4 worm cellular contexts compared by ENCODE assay signal in the genomic region with DNA sequence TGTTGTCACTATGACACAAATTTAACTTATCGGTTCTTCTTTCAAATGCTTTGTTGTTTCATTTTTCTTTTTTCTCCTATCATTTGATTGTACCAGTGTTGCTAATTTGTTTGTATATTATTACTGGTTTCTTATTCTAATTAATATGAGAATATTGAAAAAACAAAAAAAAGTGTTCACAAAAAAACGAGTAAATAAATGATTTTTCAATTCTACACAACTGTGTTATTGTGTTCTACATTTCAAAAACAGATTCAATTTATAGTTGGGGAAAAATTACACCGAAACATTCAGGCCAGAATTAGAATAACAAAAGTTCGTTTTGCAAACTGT.
A peak's percentile ranks its signal among the peaks of the same experiment; 100 is the strongest.
TF ChIP-seq lines count a peak whose summit lies in the region.

No protein-coding gene starts in this region.

TF ChIP-seq in whole organism, L1 larva, 84 proteins besides CTCF, POLR2A, EP300 and RAD21:
- TF ChIP-seq efl-1 (optimal IDR thresholded peaks at IDR 0.05; lab: Kevin White, UChicago) (no peak), efl-1 (GFP tag; optimal IDR thresholded peaks at IDR 0.05 in 1 of 2; lab: Kevin White, UChicago) (no peak), lsy-2 (tag; optimal IDR thresholded peaks at IDR 0.05; lab: Kevin White, UChicago) (peak in 1 of 2 experiments; percentile 37), mep-1 (tag; optimal IDR thresholded peaks at IDR 0.05; lab: Kevin White, UChicago) (peak; percentile 36), snu-23 (GFP tag; optimal IDR thresholded peaks at IDR 0.05; lab: Kevin White, UChicago) (peak; percentile 19)

TF ChIP-seq in whole organism, L2 larva, 48 proteins besides CTCF, POLR2A, EP300 and RAD21:
- peak; percentile 9 for TF ChIP-seq unc-55 (GFP tag; optimal IDR thresholded peaks at IDR 0.05; lab: Kevin White, UChicago)
- TF ChIP-seq nhr-12 (tag; optimal IDR thresholded peaks at IDR 0.05; lab: Kevin White, UChicago) = no peak
- TF ChIP-seq snpc-4 (tag; optimal IDR thresholded peaks at IDR 0.05; lab: Kevin White, UChicago) = no peak
- TF ChIP-seq C34F6.9 (tag; optimal IDR thresholded peaks at IDR 0.05; lab: Kevin White, UChicago) = peak; percentile 21
- peak; percentile 3 for TF ChIP-seq nhr-77 (tag; optimal IDR thresholded peaks at IDR 0.05; lab: Kevin White, UChicago)
- TF ChIP-seq egl-27 (tag; optimal IDR thresholded peaks at IDR 0.05; lab: Kevin White, UChicago) = peak; percentile 3
- TF ChIP-seq R02D3.7 (tag; optimal IDR thresholded peaks at IDR 0.05; lab: Kevin White, UChicago) = peak; percentile 14
- TF ChIP-seq unc-39 (tag; optimal IDR thresholded peaks at IDR 0.05; lab: Kevin White, UChicago) = no peak
- no peak for TF ChIP-seq lsy-2 (tag; optimal IDR thresholded peaks at IDR 0.05; lab: Kevin White, UChicago)

TF ChIP-seq in whole organism, L3 larva, 47 proteins besides CTCF, POLR2A, EP300 and RAD21:
- no peak for TF ChIP-seq aly-2 (tag; optimal IDR thresholded peaks at IDR 0.05; lab: Kevin White, UChicago)
- TF ChIP-seq nfya-1 (tag; optimal IDR thresholded peaks at IDR 0.05; lab: Kevin White, UChicago; ENCODE audit: insufficient read depth) = no peak
- TF ChIP-seq pha-4 (tag; optimal IDR thresholded peaks at IDR 0.05; lab: Kevin White, UChicago) = peak; percentile 68
- TF ChIP-seq elt-3 (tag; optimal IDR thresholded peaks at IDR 0.05; lab: Kevin White, UChicago) = no peak
- TF ChIP-seq snpc-4 (tag; optimal IDR thresholded peaks at IDR 0.05; lab: Kevin White, UChicago) = no peak
- TF ChIP-seq tbx-2 (tag; optimal IDR thresholded peaks at IDR 0.05; lab: Kevin White, UChicago) = no peak
- TF ChIP-seq fkh-2 (tag; optimal IDR thresholded peaks at IDR 0.05; lab: Kevin White, UChicago) = no peak
- TF ChIP-seq ceh-16 (tag; optimal IDR thresholded peaks at IDR 0.05; lab: Kevin White, UChicago) = no peak
- no peak for TF ChIP-seq ztf-11 (tag; optimal IDR thresholded peaks at IDR 0.05; lab: Kevin White, UChicago)
- no peak for TF ChIP-seq hmg-11 (tag; optimal IDR thresholded peaks at IDR 0.05; lab: Kevin White, UChicago)
- TF ChIP-seq nhr-43 (tag; optimal IDR thresholded peaks at IDR 0.05; lab: Kevin White, UChicago; ENCODE audit: poor library complexity, severe bottlenecking) = no peak
- TF ChIP-seq fos-1 (tag; optimal IDR thresholded peaks at IDR 0.05; lab: Kevin White, UChicago) = peak; percentile 50

TF ChIP-seq in whole organism, L4 larva, 104 proteins besides CTCF, POLR2A, EP300 and RAD21:
- TF ChIP-seq T20F7.1 (GFP tag; optimal IDR thresholded peaks at IDR 0.05; lab: Kevin White, UChicago) = peak; percentile 47
- TF ChIP-seq aha-1 (tag; lab: Kevin White, UChicago) = peak; percentile 95
- TF ChIP-seq nhr-10 (tag; optimal IDR thresholded peaks at IDR 0.05; lab: Kevin White, UChicago) = no peak
- TF ChIP-seq mep-1 (tag; optimal IDR thresholded peaks at IDR 0.05; lab: Kevin White, UChicago) = peak; percentile 77
- no peak for TF ChIP-seq pha-4 (GFP tag; IDR thresholded peaks at IDR 0.05; lab: Robert Waterston, UW)
- no peak for TF ChIP-seq pha-4 (tag; optimal IDR thresholded peaks at IDR 0.05; lab: Kevin White, UChicago)
- TF ChIP-seq ama-1 (optimal IDR thresholded peaks at IDR 0.05; lab: Kevin White, UChicago) = no peak
- no peak for TF ChIP-seq nhr-42 (GFP tag; IDR thresholded peaks at IDR 0.05; lab: Robert Waterston, UW)
- TF ChIP-seq fos-1 (tag; optimal IDR thresholded peaks at IDR 0.05; lab: Kevin White, UChicago) = peak; percentile 10
- TF ChIP-seq ceh-32 (tag; optimal IDR thresholded peaks at IDR 0.05; lab: Kevin White, UChicago; ENCODE audit: poor library complexity) = no peak
- TF ChIP-seq nhr-41 (GFP tag; IDR thresholded peaks at IDR 0.05; lab: Robert Waterston, UW) = no peak
- no peak for TF ChIP-seq lir-3 (tag; optimal IDR thresholded peaks at IDR 0.05; lab: Kevin White, UChicago)
- TF ChIP-seq ceh-44 (GFP tag; IDR thresholded peaks at IDR 0.05; lab: Robert Waterston, UW) = no peak
- no peak for TF ChIP-seq unc-62 (GFP tag; optimal IDR thresholded peaks at IDR 0.05 in 1 of 2; lab: Kevin White, UChicago)
- no peak for TF ChIP-seq unc-62 (tag; optimal IDR thresholded peaks at IDR 0.05; lab: Kevin White, UChicago)
- TF ChIP-seq pqm-1 (tag; optimal IDR thresholded peaks at IDR 0.05; lab: Kevin White, UChicago) = no peak
- TF ChIP-seq spr-1 (tag; optimal IDR thresholded peaks at IDR 0.05; lab: Kevin White, UChicago) = no peak
- TF ChIP-seq lin-38 (GFP tag; IDR thresholded peaks at IDR 0.05; lab: Robert Waterston, UW) = no peak
- TF ChIP-seq zip-2 (tag; optimal IDR thresholded peaks at IDR 0.05; lab: Kevin White, UChicago) = no peak
- no peak for TF ChIP-seq skn-1 (tag; optimal IDR thresholded peaks at IDR 0.05; lab: Kevin White, UChicago)
- no peak for TF ChIP-seq zfp-3 (GFP tag; conservative IDR thresholded peaks at IDR 0.05; lab: Robert Waterston, UW)
- no peak for TF ChIP-seq egl-43 (GFP tag; IDR thresholded peaks at IDR 0.05; lab: Robert Waterston, UW)
- no peak for TF ChIP-seq hlh-11 (tag; optimal IDR thresholded peaks at IDR 0.05; lab: Kevin White, UChicago)
- TF ChIP-seq nhr-77 (tag; optimal IDR thresholded peaks at IDR 0.05; lab: Kevin White, UChicago) = peak; percentile 87
- no peak for TF ChIP-seq lin-15B (tag; optimal IDR thresholded peaks at IDR 0.05; lab: Kevin White, UChicago)
- no peak for TF ChIP-seq spr-3 (GFP tag; optimal IDR thresholded peaks at IDR 0.05; lab: Kevin White, UChicago)
- no peak for TF ChIP-seq zag-1 (tag; optimal IDR thresholded peaks at IDR 0.05; lab: Kevin White, UChicago)
- TF ChIP-seq dmd-8 (GFP tag; IDR thresholded peaks at IDR 0.05; lab: Robert Waterston, UW) = no peak
- TF ChIP-seq jun-1 (tag; optimal IDR thresholded peaks at IDR 0.05; lab: Kevin White, UChicago) = no peak
- no peak for TF ChIP-seq egl-27 (tag; optimal IDR thresholded peaks at IDR 0.05; lab: Kevin White, UChicago)
- no peak for TF ChIP-seq snpc-4 (tag; optimal IDR thresholded peaks at IDR 0.05; lab: Kevin White, UChicago)
- no peak for TF ChIP-seq zfp-2 (tag; optimal IDR thresholded peaks at IDR 0.05; lab: Kevin White, UChicago)
- TF ChIP-seq tra-1 (GFP tag; IDR thresholded peaks at IDR 0.05; lab: Robert Waterston, UW) = 0 out of 2 replicates have a peak, but pooled peaks have one; percentile 33
- no peak for TF ChIP-seq snpc-1.2 (GFP tag; IDR thresholded peaks at IDR 0.05; lab: Robert Waterston, UW)
- TF ChIP-seq Y5F2A.4 (GFP tag; optimal IDR thresholded peaks at IDR 0.05; lab: Kevin White, UChicago) = no peak
- TF ChIP-seq nhr-25 (tag; optimal IDR thresholded peaks at IDR 0.05; lab: Kevin White, UChicago; ENCODE audit: borderline replicate concordance, insufficient read depth) = no peak
- no peak for TF ChIP-seq arid-1 (GFP tag; conservative IDR thresholded peaks at IDR 0.05; lab: Robert Waterston, UW)
- TF ChIP-seq sdz-12 (GFP tag; optimal IDR thresholded peaks at IDR 0.05; lab: Kevin White, UChicago) = no peak
- no peak for TF ChIP-seq nhr-28 (tag; optimal IDR thresholded peaks at IDR 0.05; lab: Kevin White, UChicago)
- TF ChIP-seq unc-130 (GFP tag; optimal IDR thresholded peaks at IDR 0.05; lab: Kevin White, UChicago) = no peak
